Fruit fly (Drosophila melanogaster) S2 (cell line): ENCODE results near the gene CG32638.

Experiments used
- CG8478 ChIP-seq: fragments of >200 bp; optimal IDR thresholded peaks from 2 replicates; lab custom pipeline; 2018
- CTCF ChIP-seq, 2 experiments: fragments of >200 bp; optimal IDR thresholded peaks; 2 replicates each; lab custom pipeline; 2018

dm6 chrX:13136939-13137697 lies 8.5 kb upstream of the CG32638 start:
- TF ChIP-seq CG8478 (no peak), CTCF (optimal IDR thresholded peaks at IDR 0.05; lab: Kevin White, UChicago) (no peak)
